Worm (Caenorhabditis elegans): Measurements from ENCODE around the gene rcq-5.

Gene rcq-5

DNA sequence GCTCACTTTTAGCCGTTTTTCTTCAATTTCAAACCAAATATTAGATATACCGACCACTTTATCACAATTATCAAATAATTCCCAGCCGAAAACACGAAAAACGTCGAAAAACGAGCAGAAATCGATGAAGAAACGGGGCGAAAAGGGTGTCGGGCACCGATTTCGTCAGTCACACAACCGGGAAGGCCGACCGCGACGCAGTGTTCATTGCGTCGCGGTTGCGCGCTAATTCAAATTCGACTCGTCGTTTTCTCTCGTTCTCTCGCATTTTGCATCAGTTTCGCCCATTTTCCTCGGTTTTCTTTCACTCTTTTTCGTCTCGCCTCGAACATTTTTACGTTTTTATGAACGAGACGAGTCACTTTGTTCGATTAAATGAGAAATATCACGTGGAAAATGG, 29.8 kb upstream of the rcq-5 start (continued):
- TF ChIP-seq hlh-11 (tag; optimal IDR thresholded peaks at IDR 0.05) (peak; percentile 70), mxl-3 (GFP tag; optimal IDR thresholded peaks at IDR 0.05) (peak; percentile 29), ces-1 (GFP tag; optimal IDR thresholded peaks at IDR 0.05) (no peak), F49E8.2 (tag; optimal IDR thresholded peaks at IDR 0.05; ENCODE audit: borderline replicate concordance) (no peak), F44E2.7 (GFP tag; IDR thresholded peaks at IDR 0.05) (no peak), hlh-30 (tag; optimal IDR thresholded peaks at IDR 0.05; ENCODE audit: insufficient read depth) (peak; percentile 83), nhr-237 (tag; optimal IDR thresholded peaks at IDR 0.05) (no peak), ZK546.5 (tag; optimal IDR thresholded peaks at IDR 0.05) (no peak), madf-9 (GFP tag; conservative IDR thresholded peaks at IDR 0.05) (no peak), mxl-2 (GFP tag; conservative IDR thresholded peaks at IDR 0.05) (no peak), ama-1 (optimal IDR thresholded peaks at IDR 0.05) (peak; percentile 49), aha-1 (tag) (peak; percentile 94), mdl-1 (tag; optimal IDR thresholded peaks at IDR 0.05) (peak in 1 of 2 experiments; percentile 82), unc-62 (GFP tag; optimal IDR thresholded peaks at IDR 0.05 in 1 of 2) (peak in 1 of 2 experiments; percentile 40), unc-62 (tag; optimal IDR thresholded peaks at IDR 0.05) (no peak), daf-16 (GFP tag; optimal IDR thresholded peaks at IDR 0.05) (no peak), daf-16 (tag; optimal IDR thresholded peaks at IDR 0.05) (peak; percentile 47), rbr-2 (tag; optimal IDR thresholded peaks at IDR 0.05) (peak; percentile 46), Y75B8A.6 (GFP tag; IDR thresholded peaks at IDR 0.05) (no peak), dpl-1 (GFP tag; optimal IDR thresholded peaks at IDR 0.05) (peak; percentile 87), attf-4 (tag; optimal IDR thresholded peaks at IDR 0.05) (no peak), duxl-1 (tag; optimal IDR thresholded peaks at IDR 0.05; ENCODE audit: poor library complexity) (no peak), tag-97 (GFP tag; IDR thresholded peaks at IDR 0.05) (no peak), daf-19 (GFP tag; conservative IDR thresholded peaks at IDR 0.05) (no peak), dmd-6 (GFP tag; IDR thresholded peaks at IDR 0.05) (peak; percentile 59), T26A8.4 (GFP tag; IDR thresholded peaks at IDR 0.05) (0 out of 2 replicates have a peak, but pooled peaks have one; percentile 42), sdz-12 (GFP tag; optimal IDR thresholded peaks at IDR 0.05) (no peak), egl-27 (tag; optimal IDR thresholded peaks at IDR 0.05) (no peak), lin-39 (tag; optimal IDR thresholded peaks at IDR 0.05) (no peak), ceh-20 (GFP tag; IDR thresholded peaks at IDR 0.05) (0 out of 2 replicates have a peak, but pooled peaks have one; percentile 39), zip-2 (tag; optimal IDR thresholded peaks at IDR 0.05) (no peak), zag-1 (tag; optimal IDR thresholded peaks at IDR 0.05) (no peak), ceh-44 (GFP tag; IDR thresholded peaks at IDR 0.05) (no peak), ceh-62 (tag; optimal IDR thresholded peaks at IDR 0.05) (no peak), zfp-2 (tag; optimal IDR thresholded peaks at IDR 0.05) (no peak), jun-1 (tag; optimal IDR thresholded peaks at IDR 0.05) (no peak), D1046.2 (GFP tag; IDR thresholded peaks at IDR 0.05) (no peak), lin-38 (GFP tag; IDR thresholded peaks at IDR 0.05) (peak; percentile 31), nhr-11 (tag; optimal IDR thresholded peaks at IDR 0.05) (peak; percentile 76), dve-1 (tag; optimal IDR thresholded peaks at IDR 0.05; ENCODE audit: insufficient read depth) (peak; percentile 82), Y105C5A.15 (GFP tag; IDR thresholded peaks at IDR 0.05) (no peak), snpc-1.2 (GFP tag; IDR thresholded peaks at IDR 0.05) (no peak), dmd-9 (GFP tag; IDR thresholded peaks at IDR 0.05) (no peak), dmd-8 (GFP tag; IDR thresholded peaks at IDR 0.05) (no peak), R02D3.7 (tag; optimal IDR thresholded peaks at IDR 0.05) (no peak), vab-7 (GFP tag; IDR thresholded peaks at IDR 0.05) (no peak), nhr-6 (tag; optimal IDR thresholded peaks at IDR 0.05) (peak; percentile 76), daf-12 (tag; optimal IDR thresholded peaks at IDR 0.05) (no peak), hmg-1.1 (GFP tag; IDR thresholded peaks at IDR 0.05) (peak; percentile 45), mep-1 (tag; optimal IDR thresholded peaks at IDR 0.05) (peak; percentile 70), set-16 (GFP tag; IDR thresholded peaks at IDR 0.05) (peak; percentile 47; the same call in 1 of the 2 replicates), nhr-41 (GFP tag; IDR thresholded peaks at IDR 0.05) (no peak), snpc-4 (tag; optimal IDR thresholded peaks at IDR 0.05) (no peak)

All from whole organism, L4 larva.